Fruit fly (Drosophila melanogaster): Measurements from ENCODE around the gene Tsp3A.

Gene Tsp3A

DNA sequence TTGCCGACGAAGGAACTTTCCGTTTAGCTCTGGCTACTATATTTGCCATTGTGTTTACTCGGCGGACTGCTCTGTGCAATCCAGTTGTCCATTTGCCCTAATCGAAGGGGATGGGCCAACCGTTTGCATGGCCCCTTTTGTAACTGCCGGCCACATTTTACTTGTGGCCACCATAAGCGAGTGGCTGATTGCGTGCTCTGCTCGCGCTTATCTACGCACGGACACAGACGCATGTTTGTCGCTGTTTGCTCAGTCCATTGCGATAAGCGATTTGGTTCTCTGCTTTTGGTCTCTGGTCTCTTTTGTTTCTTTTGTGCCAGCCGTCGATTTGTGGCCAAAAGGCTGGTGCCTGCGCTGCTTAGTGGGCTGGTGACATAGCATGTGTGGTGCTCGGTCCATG is 28.9 kb downstream of the Tsp3A start (continued):
- TF ChIP-seq mld (GFP tag; IDR thresholded peaks at IDR 0.05; ENCODE audit: partially characterized antibody) (no peak), Hmx (GFP tag; optimal IDR thresholded peaks at IDR 0.05) (no peak), sug (tag; optimal IDR thresholded peaks at IDR 0.05) (peak; percentile 78), dmrt99B (tag; optimal IDR thresholded peaks at IDR 0.05) (no peak), GATAe (GFP tag; conservative IDR thresholded peaks at IDR 0.05) (peak; percentile 50; the same call in 1 of the 2 replicates), HmgZ (tag; optimal IDR thresholded peaks at IDR 0.05) (no peak), Atf6 (GFP tag; IDR thresholded peaks at IDR 0.05) (0 out of 2 replicates have a peak, but pooled peaks have one; percentile 8), ato (GFP tag; IDR thresholded peaks at IDR 0.05; ENCODE audit: partially characterized antibody) (no peak), Adf1 (GFP tag; IDR thresholded peaks at IDR 0.05) (peak; percentile 52; the same call in 1 of the 2 replicates), CG4360 (GFP tag; IDR thresholded peaks at IDR 0.05) (no peak), eve (GFP tag; optimal IDR thresholded peaks at IDR 0.05) (no peak), mirr (GFP tag; optimal IDR thresholded peaks at IDR 0.05) (peak; percentile 39)

DNA sequence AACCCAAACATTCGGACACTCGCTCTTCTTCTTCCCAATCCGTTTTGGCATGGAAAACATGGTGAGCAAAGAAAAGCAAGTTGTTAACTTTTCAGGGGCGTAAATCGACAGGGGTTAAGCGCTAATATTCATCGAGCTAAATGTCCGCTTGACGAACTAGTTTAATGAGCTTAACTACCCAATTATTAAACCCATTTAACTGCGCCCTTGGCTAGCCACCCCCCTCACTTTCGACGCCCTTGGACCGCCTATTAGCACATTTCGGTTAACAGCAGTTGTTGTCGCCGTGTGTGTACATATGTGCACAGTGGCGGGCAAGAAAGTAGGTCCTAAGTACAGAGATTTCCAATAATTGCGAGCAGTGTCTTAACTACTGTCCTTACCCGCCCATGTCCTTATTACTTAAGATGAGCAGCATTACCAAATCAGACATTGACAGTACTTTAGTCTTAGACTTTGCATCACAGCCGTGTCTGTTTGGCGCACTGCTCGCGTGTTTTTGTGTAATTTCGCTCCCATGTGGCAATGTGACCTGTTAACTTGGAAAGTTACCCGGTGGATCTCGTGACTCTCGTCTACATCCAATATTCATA is 30.0 kb downstream of the Tsp3A start:
- TF ChIP-seq Nf-YA (GFP tag; IDR thresholded peaks at IDR 0.05) (peak; percentile 86), en (GFP tag; optimal IDR thresholded peaks at IDR 0.05) (peak; percentile 74), Xrp1 (GFP tag; IDR thresholded peaks at IDR 0.05) (peak; percentile 90), scrt (GFP tag; optimal IDR thresholded peaks at IDR 0.05) (peak; percentile 83), CG8478 (optimal IDR thresholded peaks at IDR 0.05) (no peak), sd (tag; optimal IDR thresholded peaks at IDR 0.05) (peak; percentile 77), CG1024 (GFP tag; IDR thresholded peaks at IDR 0.05) (peak; percentile 62), Kr (GFP tag; optimal IDR thresholded peaks at IDR 0.05) (no peak), Mrtf (GFP tag; IDR thresholded peaks at IDR 0.05) (peak; percentile 95), CG12104 (GFP tag; optimal IDR thresholded peaks at IDR 0.05) (peak; percentile 82), fd3F (GFP tag; optimal IDR thresholded peaks at IDR 0.05) (peak; percentile 89), Bdp1 (GFP tag; optimal IDR thresholded peaks at IDR 0.05) (peak; percentile 82), lilli (GFP tag; optimal IDR thresholded peaks at IDR 0.05) (peak; percentile 98), exex (tag; optimal IDR thresholded peaks at IDR 0.05) (peak; percentile 69), CG18599 (GFP tag; optimal IDR thresholded peaks at IDR 0.05) (peak; percentile 97), zfh2 (GFP tag; optimal IDR thresholded peaks at IDR 0.05) (peak; percentile 98), CG7839 (tag; optimal IDR thresholded peaks at IDR 0.05) (peak; percentile 94), Nf-YB (GFP tag; optimal IDR thresholded peaks at IDR 0.05) (peak; percentile 54), CG6813 (GFP tag; optimal IDR thresholded peaks at IDR 0.05) (peak; percentile 90), Sin3A (optimal IDR thresholded peaks at IDR 0.05) (no peak), psq (GFP tag; optimal IDR thresholded peaks at IDR 0.05) (peak; percentile 65), Poxn (GFP tag; IDR thresholded peaks at IDR 0.05) (peak; percentile 89), CG4328 (GFP tag; optimal IDR thresholded peaks at IDR 0.05) (no peak), CG8388 (GFP tag; optimal IDR thresholded peaks at IDR 0.05) (peak; percentile 59), Stat92E (GFP tag; optimal IDR thresholded peaks at IDR 0.05) (no peak), Dbx (GFP tag; IDR thresholded peaks at IDR 0.05) (peak; percentile 98), CG5180 (GFP tag; optimal IDR thresholded peaks at IDR 0.05) (peak; percentile 66), BtbVII (GFP tag; optimal IDR thresholded peaks at IDR 0.05) (peak; percentile 88), ems (GFP tag; optimal IDR thresholded peaks at IDR 0.05) (peak; percentile 91), cas (GFP tag; IDR thresholded peaks at IDR 0.05) (peak; percentile 94), CG4820 (GFP tag; optimal IDR thresholded peaks at IDR 0.05) (peak; percentile 75), CG12071 (GFP tag; optimal IDR thresholded peaks at IDR 0.05) (peak; percentile 90), CG16815 (GFP tag; optimal IDR thresholded peaks at IDR 0.05) (peak; percentile 92), CG10462 (GFP tag; optimal IDR thresholded peaks at IDR 0.05) (peak; percentile 60), ewg (GFP tag; optimal IDR thresholded peaks at IDR 0.05) (peak; percentile 82), sr (GFP tag; IDR thresholded peaks at IDR 0.05) (peak; percentile 72; the same call in 2 of the 3 replicates), CG3726 (GFP tag; IDR thresholded peaks at IDR 0.05) (no peak; the same call in 1 of the 3 replicates), Side (GFP tag; optimal IDR thresholded peaks at IDR 0.05) (peak; percentile 95)
